Fruit fly (Drosophila melanogaster) whole organism, wandering third instar larva: Measurements from ENCODE around the gene COX7AL2.

Experiments used
- Abd-B ChIP-seq: fragments of >200 bp; optimal IDR thresholded peaks from 2 replicates; lab custom pipeline; 2017; ENCODE audit warnings: missing biosample characterization, missing genetic modification characterization
- pan ChIP-seq: fragments of >200 bp; optimal IDR thresholded peaks from 2 replicates; lab custom pipeline; 2017
- psq ChIP-seq: fragments of 200-800 bp; sonication (Bioruptor generic); optimal IDR thresholded peaks from 3 replicates; lab custom pipeline; 2017; ENCODE audit warnings: missing biosample characterization, mild to moderate bottlenecking, missing genetic modification characterization, moderate library complexity
- sage ChIP-seq: fragments of 200-800 bp; sonication (Bioruptor generic); optimal IDR thresholded peaks from 2 replicates; lab custom pipeline; 2016; ENCODE audit warnings: missing biosample characterization, mild to moderate bottlenecking, missing genetic modification characterization
- tai ChIP-seq: sonication (Bioruptor generic); optimal IDR thresholded peaks from 2 replicates; lab custom pipeline; 2016; ENCODE audit warnings: missing biosample characterization, missing genetic modification characterization

dm6 chr2L:2202018-2202852 is 4.5 kb upstream of the COX7AL2 start:
- peak; percentile 99 for TF ChIP-seq tai (GFP tag; lab: Kevin White, UChicago)
- TF ChIP-seq sage (GFP tag; lab: Kevin White, UChicago) = peak; percentile 99
- no peak for TF ChIP-seq pan (lab: Kevin White, UChicago)
- peak; percentile 1 for TF ChIP-seq Abd-B (GFP tag; lab: Kevin White, UChicago)
- TF ChIP-seq psq (GFP tag; lab: Kevin White, UChicago) = peak; percentile 99
